Fruit fly (Drosophila melanogaster): ENCODE data around the gene ckd.

ckd gene

DNA sequence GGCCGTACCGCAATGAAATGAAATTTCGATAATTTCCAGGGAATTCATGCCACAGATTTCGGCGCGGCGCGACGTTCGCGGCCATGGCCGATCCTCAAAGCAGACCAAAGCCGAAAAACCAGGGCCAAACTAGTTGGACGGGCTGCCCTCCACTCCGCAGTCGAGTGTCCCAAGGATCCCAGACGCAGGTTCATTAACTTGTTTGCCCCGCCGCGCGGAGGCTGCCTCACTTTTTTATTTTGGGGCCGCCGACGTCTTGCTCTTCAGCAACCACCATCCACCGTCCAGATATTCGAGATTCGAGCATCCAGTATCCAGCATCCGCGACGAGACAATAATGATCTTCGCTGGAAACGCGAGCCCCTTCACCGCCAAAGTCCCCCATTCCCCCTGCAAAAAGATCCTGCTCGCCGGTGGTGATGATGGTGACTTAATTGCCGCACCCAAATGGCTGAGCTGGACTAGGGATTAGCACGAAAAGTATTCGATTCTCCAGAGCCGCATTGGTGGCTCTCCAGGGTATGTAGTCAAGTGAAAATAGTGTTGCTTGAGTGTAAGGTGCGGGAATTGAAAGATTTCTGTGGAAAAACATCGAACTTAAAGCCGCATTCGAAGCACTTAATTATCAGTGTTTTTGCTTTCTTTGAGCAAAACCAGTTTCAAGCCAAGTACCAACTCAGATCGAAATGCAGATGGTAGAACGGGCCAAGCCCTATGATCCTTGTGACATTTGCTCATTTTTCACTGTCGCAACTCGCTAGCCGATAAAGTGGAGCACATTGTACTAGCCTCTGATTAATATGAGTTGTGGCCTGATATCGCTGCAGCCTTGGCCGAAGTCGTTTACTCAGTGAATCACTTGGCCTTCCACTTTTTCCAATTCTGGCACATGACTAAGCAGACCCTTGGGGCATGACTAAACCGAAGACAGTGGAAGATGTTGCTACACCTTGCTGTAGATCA, 15.3 kb upstream of the ckd start:
- TF ChIP-seq noc (tag; optimal IDR thresholded peaks at IDR 0.05): no peak

dm6 chr3L:3244244-3245144, 13.2 kb upstream of the ckd start, which contains the start of gene CG12078:
Gene CG12078 (minus strand): TSS chr3L:3244294.
- TF ChIP-seq noc (tag; optimal IDR thresholded peaks at IDR 0.05): no peak

DNA sequence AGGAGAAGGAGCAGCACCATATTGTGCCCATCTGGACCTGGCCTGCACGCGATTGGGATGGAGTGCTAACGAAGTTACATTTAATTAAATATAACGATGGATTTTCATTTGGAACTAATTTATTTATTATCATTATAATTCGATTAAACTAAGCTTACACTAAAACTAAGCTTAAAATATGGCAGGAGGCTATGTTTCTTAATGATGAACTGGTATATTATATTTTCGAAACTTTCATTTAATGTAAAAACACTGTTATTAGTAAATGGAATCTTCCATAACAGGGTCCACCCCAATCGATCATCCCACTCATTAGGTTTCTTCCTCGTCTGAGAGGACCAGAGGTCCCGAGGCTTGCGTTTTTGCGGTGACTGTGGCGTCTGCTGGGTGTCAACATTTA, 12.5 kb upstream of the ckd start:
- no peak for TF ChIP-seq noc (tag; optimal IDR thresholded peaks at IDR 0.05)

DNA sequence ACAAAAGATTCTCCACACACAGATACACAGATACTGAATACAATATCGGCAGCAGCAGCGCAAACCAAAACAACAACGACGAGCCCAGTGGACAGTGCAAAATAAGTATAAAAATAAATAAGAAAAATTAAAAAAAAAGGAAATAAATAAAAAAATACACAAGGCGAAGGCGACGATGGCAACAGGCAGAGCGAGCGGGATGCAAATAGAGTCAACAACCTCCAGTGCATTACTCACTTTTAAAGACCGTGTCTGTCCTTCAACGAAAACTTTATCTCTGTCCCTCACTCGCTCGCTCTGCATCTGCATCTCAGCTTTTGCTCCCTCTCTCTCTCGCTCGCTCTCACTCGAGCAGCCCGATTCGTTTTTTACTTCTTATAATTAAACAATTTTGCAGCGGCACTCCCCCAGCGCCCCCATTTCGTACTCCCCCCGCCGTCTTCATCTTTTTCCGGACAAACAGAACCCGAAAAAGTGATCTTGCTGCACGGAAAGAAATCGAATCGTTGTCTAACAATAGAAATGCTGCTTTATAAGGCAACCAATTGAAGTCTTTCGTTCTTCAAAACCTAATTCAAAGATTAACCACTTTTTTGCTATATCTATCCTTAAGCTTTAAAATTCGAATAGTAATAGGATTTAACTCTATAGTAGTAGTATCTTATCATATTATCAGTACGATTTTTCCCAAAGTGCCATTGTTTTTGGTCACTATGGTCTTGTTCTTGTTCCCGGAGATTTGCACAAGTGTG, 11.1 kb upstream of the ckd start:
- no peak for TF ChIP-seq noc (tag; optimal IDR thresholded peaks at IDR 0.05)

dm6 chr3L:3247130-3248065, 10.3 kb upstream of the ckd start, which contains the start of gene CG43389:
Gene CG43389 (plus strand): TSS chr3L:3248015.
- no peak for TF ChIP-seq noc (tag; optimal IDR thresholded peaks at IDR 0.05)

dm6 chr3L:3248714-3249663, 8.7 kb upstream of the ckd start:
- TF ChIP-seq noc (tag; optimal IDR thresholded peaks at IDR 0.05): peak; percentile 83

- TF ChIP-seq noc (tag; optimal IDR thresholded peaks at IDR 0.05): no peak
Observed at dm6 chr3L:3249664-3249996, 8.0 kb upstream of the ckd start.

DNA sequence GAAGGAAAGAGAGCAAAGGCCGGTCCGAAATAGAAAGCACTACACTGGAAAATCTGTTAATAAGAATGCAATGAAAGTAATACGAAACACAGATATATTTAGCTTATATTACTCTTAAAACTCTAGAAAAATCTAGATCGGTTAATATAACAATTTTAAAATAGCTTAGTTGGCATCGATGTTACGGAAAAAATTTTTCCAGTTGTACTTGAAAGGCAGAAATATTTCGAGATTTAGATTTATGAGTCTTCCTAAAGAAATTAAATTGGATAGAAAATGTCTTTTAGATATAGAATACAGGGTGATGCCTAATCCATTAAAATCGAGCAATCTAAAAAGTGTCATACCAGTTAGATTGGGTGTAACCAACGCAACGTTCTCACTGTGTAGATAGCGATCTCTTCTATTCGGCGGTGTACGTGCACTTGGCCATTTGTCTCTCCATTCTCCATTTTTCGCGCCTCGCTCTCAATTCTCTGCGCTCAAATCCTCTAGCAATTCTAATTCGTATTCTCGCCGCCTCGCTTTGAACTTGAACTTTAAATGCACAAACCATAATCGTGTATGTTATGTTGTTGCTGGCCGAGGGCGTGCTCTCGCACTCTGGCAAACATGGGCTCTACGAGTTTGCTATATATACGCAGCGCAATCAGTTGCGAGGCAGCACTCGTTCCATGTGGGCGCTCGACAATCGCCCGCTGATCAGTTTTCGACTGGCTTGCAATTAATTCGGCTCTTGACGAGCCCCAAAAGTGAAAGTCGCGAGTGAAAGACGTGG, 7.5 kb upstream of the ckd start:
- peak; percentile 98 for TF ChIP-seq noc (tag; optimal IDR thresholded peaks at IDR 0.05)

DNA sequence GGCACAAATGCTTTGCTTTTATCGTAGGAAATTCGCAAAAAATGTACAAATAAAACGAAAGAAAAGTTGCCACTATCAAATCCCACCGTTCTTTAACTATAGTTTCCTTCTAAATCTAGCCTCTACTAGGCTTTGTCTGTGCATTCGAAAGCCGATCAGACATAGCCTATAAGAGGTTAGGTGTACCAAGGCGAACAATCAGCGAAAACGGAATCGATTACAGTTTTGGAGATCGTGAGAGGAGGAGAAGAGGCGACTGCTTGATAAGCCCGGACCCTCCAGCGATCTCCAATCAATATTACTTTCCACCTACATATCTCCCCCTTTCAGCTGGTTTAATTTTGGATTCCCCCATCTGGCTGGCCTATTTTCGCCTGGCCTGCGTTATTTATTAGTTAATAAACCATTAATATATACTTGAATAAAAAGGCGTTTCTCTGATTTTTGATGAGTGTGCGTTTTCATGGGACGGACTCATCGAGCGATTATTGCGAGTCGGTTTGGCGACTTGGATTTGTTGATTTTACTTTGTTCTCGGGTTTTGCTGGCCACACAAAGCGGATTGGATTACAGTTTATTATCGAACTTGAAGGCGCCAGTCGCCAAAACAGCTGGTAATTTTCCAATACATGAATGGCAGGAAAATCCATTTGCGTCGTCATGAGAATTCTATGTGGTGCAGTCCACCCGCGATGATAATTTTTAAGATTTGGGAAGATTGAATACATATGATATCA, 6.6 kb upstream of the ckd start:
- TF ChIP-seq noc (tag; optimal IDR thresholded peaks at IDR 0.05): no peak

DNA sequence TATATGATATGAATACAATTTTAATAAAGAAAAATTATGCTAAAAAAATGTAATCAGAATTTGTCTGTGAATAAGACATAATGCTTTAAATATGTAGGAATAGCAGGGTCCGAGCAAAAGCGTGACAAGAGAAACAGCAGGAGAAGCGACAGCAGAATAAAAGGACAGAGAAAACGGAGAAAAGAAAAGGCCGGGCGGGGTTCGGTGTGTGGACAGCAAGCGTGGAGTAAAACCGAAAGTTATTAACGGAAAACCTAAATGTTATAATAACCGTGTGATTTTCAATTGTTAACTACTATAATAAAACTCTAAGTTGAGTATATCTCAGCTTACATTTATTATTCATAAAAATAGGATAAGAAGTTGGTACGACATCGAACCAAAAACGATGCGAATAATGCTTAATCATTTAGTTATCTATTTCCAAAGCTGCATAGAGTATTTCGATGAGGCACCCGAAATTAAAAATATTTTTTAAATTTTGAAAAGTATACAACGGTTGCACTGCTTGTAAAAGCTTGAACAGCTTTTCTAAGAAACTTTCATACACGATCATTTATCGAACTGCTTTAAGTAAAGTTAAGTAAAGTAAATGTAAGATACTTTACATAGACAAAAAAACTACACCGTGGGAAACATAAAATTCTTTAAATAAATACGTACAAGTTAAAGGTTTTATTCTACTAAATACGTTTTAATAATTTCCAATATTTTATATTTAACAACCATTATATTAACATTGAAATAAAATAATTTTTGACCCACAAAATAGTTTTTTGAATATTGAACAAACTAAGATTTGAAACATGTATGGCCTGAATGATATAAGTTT, 5.8 kb upstream of the ckd start:
- no peak for TF ChIP-seq noc (tag; optimal IDR thresholded peaks at IDR 0.05)

DNA sequence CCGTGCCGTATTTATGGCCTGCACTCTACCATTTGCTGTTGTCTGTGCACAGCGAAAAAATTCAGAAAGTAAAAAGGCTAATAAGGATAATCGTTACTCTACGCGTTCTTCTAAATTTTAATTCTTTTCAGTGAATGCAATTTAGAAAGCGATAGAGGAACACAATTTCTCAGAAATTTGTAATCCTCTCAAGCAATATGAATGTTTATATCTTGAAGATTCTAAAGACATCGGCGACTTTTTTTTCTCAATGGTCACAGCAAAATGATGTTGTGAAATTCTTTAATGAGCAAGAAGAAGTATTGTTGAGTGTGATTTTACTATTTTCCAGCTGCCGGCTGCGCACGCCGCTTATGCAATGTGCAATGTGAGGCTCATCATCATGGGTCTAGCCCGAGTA, 4.8 kb upstream of the ckd start:
- no peak for TF ChIP-seq noc (tag; optimal IDR thresholded peaks at IDR 0.05)

Data from whole organism, larva.